Fruit fly (Drosophila melanogaster): ENCODE data around the gene Mettl14.

The Mettl14 gene

DNA sequence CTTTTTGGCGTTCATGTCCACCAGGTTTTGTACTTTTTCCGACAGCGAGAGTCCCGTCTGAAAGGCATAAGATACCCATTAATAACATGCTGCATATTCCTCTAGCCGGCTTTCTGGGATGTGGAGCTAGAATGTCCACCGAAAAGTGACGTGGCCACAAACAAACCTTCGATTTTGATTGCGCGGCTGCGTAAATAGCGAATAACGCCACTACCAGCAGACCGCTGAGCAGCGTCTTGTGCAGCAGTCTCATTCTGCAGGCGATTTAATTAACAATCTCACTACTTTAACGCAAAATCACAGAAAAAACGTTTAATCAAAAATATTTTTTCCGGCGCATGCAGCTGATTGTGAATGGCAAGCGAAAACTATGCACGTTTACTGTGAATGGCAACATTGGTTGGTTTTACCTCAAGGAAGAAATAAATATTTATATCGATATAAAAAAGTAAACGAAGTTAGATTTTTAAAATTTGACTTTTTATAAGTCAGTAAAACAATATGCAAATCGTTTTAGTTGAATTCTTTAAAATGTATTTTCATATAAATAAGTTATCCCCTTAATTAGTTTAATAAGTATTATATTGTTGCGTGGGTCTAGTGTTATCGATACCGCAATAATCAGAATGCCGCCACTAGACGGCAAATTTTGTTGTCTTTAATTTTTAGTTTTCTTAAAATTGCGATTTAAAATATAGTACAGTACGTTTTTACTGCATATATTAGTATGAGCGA is at the start of gene Mettl14, which contains the start of gene Ostgamma (continued):
- TF ChIP-seq NFAT (GFP tag; IDR thresholded peaks at IDR 0.05) (no peak), Nf-YB (GFP tag; optimal IDR thresholded peaks at IDR 0.05) (no peak), Vsx1 (GFP tag; optimal IDR thresholded peaks at IDR 0.05) (no peak), CG12769 (tag; optimal IDR thresholded peaks at IDR 0.05) (no peak), Chrac-16 (GFP tag; optimal IDR thresholded peaks at IDR 0.05) (no peak), Hmr (GFP tag; optimal IDR thresholded peaks at IDR 0.05) (no peak), amos (GFP tag; IDR thresholded peaks at IDR 0.05; ENCODE audit: partially characterized antibody) (peak; percentile 68), CG1832 (GFP tag; optimal IDR thresholded peaks at IDR 0.05) (no peak), kni (GFP tag; optimal IDR thresholded peaks at IDR 0.05) (no peak), unc-4 (GFP tag; IDR thresholded peaks at IDR 0.05; ENCODE audit: partially characterized antibody) (peak; percentile 83), CG8388 (GFP tag; optimal IDR thresholded peaks at IDR 0.05) (peak; percentile 16), pum (GFP tag; optimal IDR thresholded peaks at IDR 0.05) (no peak), Fer1 (GFP tag; optimal IDR thresholded peaks at IDR 0.05) (peak; percentile 17), CG13123 (GFP tag; optimal IDR thresholded peaks at IDR 0.05) (no peak), CG11696 (GFP tag; IDR thresholded peaks at IDR 0.05) (no peak), CG34422 (GFP tag; IDR thresholded peaks at IDR 0.05) (peak; percentile 74; the same call in 2 of the 3 replicates), Hr51 (GFP tag; optimal IDR thresholded peaks at IDR 0.05) (no peak), Usf (GFP tag; optimal IDR thresholded peaks at IDR 0.05) (no peak), zen (tag; optimal IDR thresholded peaks at IDR 0.05) (peak; percentile 3), BEAF-32 (GFP tag; optimal IDR thresholded peaks at IDR 0.05) (peak; percentile 82), tin (GFP tag; optimal IDR thresholded peaks at IDR 0.05) (peak; percentile 7), slp2 (GFP tag; optimal IDR thresholded peaks at IDR 0.05) (no peak), tup (GFP tag; optimal IDR thresholded peaks at IDR 0.05) (no peak), Hsf (GFP tag; optimal IDR thresholded peaks at IDR 0.05) (no peak), bcd (GFP tag; optimal IDR thresholded peaks at IDR 0.05) (no peak), CG15269 (tag; optimal IDR thresholded peaks at IDR 0.05) (no peak), MESR4 (GFP tag; optimal IDR thresholded peaks at IDR 0.05) (peak; percentile 55), CG3995 (GFP tag; optimal IDR thresholded peaks at IDR 0.05) (peak; percentile 77), onecut (GFP tag; IDR thresholded peaks at IDR 0.05) (no peak), bigmax (GFP tag; optimal IDR thresholded peaks at IDR 0.05) (no peak), Sry-β (GFP tag; optimal IDR thresholded peaks at IDR 0.05) (no peak), Scr (GFP tag; IDR thresholded peaks at IDR 0.05; ENCODE audit: partially characterized antibody) (peak; percentile 89), CG14965 (GFP tag; optimal IDR thresholded peaks at IDR 0.05; ENCODE audit: borderline replicate concordance) (no peak), Hmx (GFP tag; optimal IDR thresholded peaks at IDR 0.05) (no peak), CG10267 (tag; optimal IDR thresholded peaks at IDR 0.05) (peak; percentile 38), lmd (GFP tag; IDR thresholded peaks at IDR 0.05) (no peak), CoRest (tag; optimal IDR thresholded peaks at IDR 0.05) (peak; percentile 28), E2f2 (GFP tag; IDR thresholded peaks at IDR 0.05) (0 out of 2 replicates have a peak, but pooled peaks have one; percentile 28), CG14014 (GFP tag; IDR thresholded peaks at IDR 0.05) (no peak), CG15601 (tag; optimal IDR thresholded peaks at IDR 0.05) (peak; percentile 42), abd-A (tag; optimal IDR thresholded peaks at IDR 0.05) (no peak), PHDP (tag; optimal IDR thresholded peaks at IDR 0.05) (peak; percentile 16), CHES-1-like (GFP tag; optimal IDR thresholded peaks at IDR 0.05) (no peak), dpn (GFP tag; optimal IDR thresholded peaks at IDR 0.05) (no peak), Hr78 (GFP tag; optimal IDR thresholded peaks at IDR 0.05) (no peak), CG13296 (GFP tag; optimal IDR thresholded peaks at IDR 0.05) (no peak), CG7987 (GFP tag; optimal IDR thresholded peaks at IDR 0.05) (no peak), Gsc (GFP tag; IDR thresholded peaks at IDR 0.05) (no peak)
